Worm (Caenorhabditis elegans): ENCODE results near the gene Y53G8B.1.

DNA sequence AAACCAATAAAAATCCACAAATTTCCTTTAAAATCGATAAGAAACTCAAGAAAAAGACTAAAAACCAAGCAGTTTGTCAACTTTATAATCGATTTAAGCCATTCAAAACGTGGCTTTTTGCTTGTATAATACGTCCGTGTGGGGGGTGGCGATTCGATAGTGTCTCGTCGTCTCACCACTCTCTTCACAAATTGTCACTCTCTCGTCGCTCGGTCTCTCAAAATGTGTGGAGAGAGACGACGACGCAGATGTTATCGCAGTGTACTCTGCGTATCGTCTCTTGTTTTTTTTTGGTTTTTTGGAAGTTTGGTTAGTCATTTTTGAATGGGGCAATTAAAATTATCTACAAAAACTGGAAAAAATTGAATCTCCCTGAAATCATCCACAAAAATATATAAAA is 1.5 kb upstream of the Y53G8B.1 start:
- no peak for TF ChIP-seq hnd-1 (tag; optimal IDR thresholded peaks at IDR 0.05)
- TF ChIP-seq tra-4 (tag; optimal IDR thresholded peaks at IDR 0.05): no peak
- no peak for TF ChIP-seq pes-1 (GFP tag; IDR thresholded peaks at IDR 0.05)
- TF ChIP-seq aly-1 (tag; optimal IDR thresholded peaks at IDR 0.05): no peak
- TF ChIP-seq B0310.2 (tag; optimal IDR thresholded peaks at IDR 0.05): no peak
- TF ChIP-seq flt-1 (GFP tag; IDR thresholded peaks at IDR 0.05): no peak
- no peak for TF ChIP-seq ama-1 (optimal IDR thresholded peaks at IDR 0.05)
- TF ChIP-seq tbx-11 (GFP tag; IDR thresholded peaks at IDR 0.05): no peak
- TF ChIP-seq ceh-36 (tag; optimal IDR thresholded peaks at IDR 0.05): no peak
- no peak for TF ChIP-seq tbx-37 (GFP tag; conservative IDR thresholded peaks at IDR 0.05)
- TF ChIP-seq ets-7 (tag; optimal IDR thresholded peaks at IDR 0.05): no peak
- no peak for TF ChIP-seq scrt-1 (GFP tag; IDR thresholded peaks at IDR 0.05)
- no peak for TF ChIP-seq hmbx-1 (tag; optimal IDR thresholded peaks at IDR 0.05)
- no peak for TF ChIP-seq F13C5.2 (tag; optimal IDR thresholded peaks at IDR 0.05)

Data from whole organism, early embryonic.